Worm (Caenorhabditis elegans): ENCODE data around the gene srg-40.

- TF ChIP-seq lsy-2 (tag; optimal IDR thresholded peaks at IDR 0.05) (peak in 1 of 2 experiments; percentile 12), snpc-4 (tag; optimal IDR thresholded peaks at IDR 0.05) (no peak), nhr-237 (tag; optimal IDR thresholded peaks at IDR 0.05) (no peak), grh-1 (GFP tag; IDR thresholded peaks at IDR 0.05) (no peak), ceh-63 (GFP tag; optimal IDR thresholded peaks at IDR 0.05) (no peak), ceh-90 (tag; optimal IDR thresholded peaks at IDR 0.05) (no peak), ama-1 (optimal IDR thresholded peaks at IDR 0.05) (no peak)
Measured at ce11 chrV:11147780-11148144, 16.6 kb downstream of the srg-40 start.
